Worm (Caenorhabditis elegans) whole organism, late embryonic: ENCODE measurements around the gene D1005.2.

ENCODE experiments used
- K02D7.2 ChIP-seq: sonication (generic microtip); optimal IDR thresholded peaks from 2 replicates; lab custom pipeline; 2017; ENCODE audit warnings: mild to moderate bottlenecking, missing genetic modification characterization, missing compliant biosample characterization
- T23F11.4 ChIP-seq: fragments of 200-800 bp; sonication (Bioruptor generic); optimal IDR thresholded peaks from 2 replicates; lab custom pipeline; 2018; ENCODE audit warnings: mild to moderate bottlenecking, missing genetic modification characterization, missing compliant biosample characterization
- ceh-34 ChIP-seq: sonication (generic microtip); optimal IDR thresholded peaks from 2 replicates; lab custom pipeline; 2016; ENCODE audit warnings: mild to moderate bottlenecking, missing genetic modification characterization, missing compliant biosample characterization
- dve-1 ChIP-seq: sonication (generic microtip); optimal IDR thresholded peaks from 2 replicates; lab custom pipeline; 2017; ENCODE audit warnings: antibody characterized with exemption, mild to moderate bottlenecking, missing genetic modification characterization, missing compliant biosample characterization
- nhr-11 ChIP-seq: fragments of 150-350 bp; optimal IDR thresholded peaks from 2 replicates; lab custom pipeline; 2014; ENCODE audit warnings: missing biosample characterization, missing genetic modification characterization
- unc-55 ChIP-seq: sonication (generic microtip); optimal IDR thresholded peaks from 2 replicates; lab custom pipeline; 2017; ENCODE audit warnings: missing biosample characterization, missing genetic modification reagents, missing genetic modification characterization

DNA sequence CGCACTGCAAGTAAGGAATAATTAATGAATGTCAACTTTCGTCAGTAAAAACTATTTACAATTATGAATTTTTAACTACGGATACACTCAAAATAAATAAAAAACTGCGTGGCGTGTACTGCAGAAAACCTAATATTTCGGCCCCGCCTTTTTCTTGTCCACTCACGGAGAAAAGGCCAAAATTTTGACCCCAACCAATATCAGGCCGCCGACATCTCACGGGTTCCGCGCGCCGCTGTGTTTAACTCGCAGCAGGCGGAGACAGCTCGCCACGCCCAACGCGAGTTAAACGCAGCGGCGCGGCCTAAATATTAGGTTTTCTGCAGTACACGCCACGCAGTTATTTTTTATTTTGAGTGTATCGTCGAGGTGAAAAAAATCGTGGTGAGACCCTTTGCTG, 12.4 kb downstream of the D1005.2 start:
- TF ChIP-seq T23F11.4 (no peak), ceh-34 (tag; lab: Kevin White, UChicago) (no peak), dve-1 (tag; lab: Kevin White, UChicago) (no peak), unc-55 (GFP tag; lab: Kevin White, UChicago) (no peak), nhr-11 (tag; lab: Kevin White, UChicago) (no peak), K02D7.2 (tag; lab: Kevin White, UChicago) (no peak)
